Worm (Caenorhabditis elegans): ENCODE data around the gene uncp-18.

DNA sequence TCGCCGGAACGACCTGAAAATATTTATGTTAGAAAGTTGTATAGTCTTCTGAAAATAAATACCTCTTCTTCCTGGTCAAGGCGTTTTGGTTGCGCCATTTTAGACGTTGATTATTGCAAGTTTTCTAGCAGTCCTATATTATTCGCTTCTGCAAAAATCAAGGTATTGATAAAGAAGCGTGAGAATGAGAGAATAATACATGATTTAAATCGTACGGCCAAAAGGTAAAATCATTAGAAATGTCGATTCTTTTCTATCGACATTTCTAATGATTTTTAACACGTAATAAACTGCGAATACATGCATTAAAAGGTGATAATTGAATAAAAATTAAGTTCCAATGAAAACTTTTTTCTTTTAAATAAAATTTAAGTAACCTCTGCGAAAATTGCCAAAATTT, 14.4 kb upstream of the uncp-18 start, which contains the start of gene fln-1:
- no peak for TF ChIP-seq W03F9.2 (tag; optimal IDR thresholded peaks at IDR 0.05)
- TF ChIP-seq him-1 (tag; optimal IDR thresholded peaks at IDR 0.05): no peak

All from whole organism, L4/young adult.